Worm (Caenorhabditis elegans) whole organism, L2 larva: ENCODE data around the gene F14E5.8.

Source experiments
- C34F6.9 ChIP-seq: fragments of 150-350 bp; optimal IDR thresholded peaks from 2 replicates; lab custom pipeline; 2014; ENCODE audit warnings: missing biosample characterization, missing genetic modification characterization
- F13H6.1 ChIP-seq: sonication (generic microtip); optimal IDR thresholded peaks from 2 replicates; lab custom pipeline; 2016; ENCODE audit warnings: missing genetic modification characterization, missing compliant biosample characterization
- R02D3.7 ChIP-seq: fragments of 150-350 bp; optimal IDR thresholded peaks from 2 replicates; lab custom pipeline; 2014; ENCODE audit warnings: missing biosample characterization, missing genetic modification characterization
- Y55F3AM.14 ChIP-seq: fragments of 200-800 bp; sonication (Bioruptor generic); optimal IDR thresholded peaks from 2 replicates; lab custom pipeline; 2018; ENCODE audit warnings: mild to moderate bottlenecking, missing genetic modification characterization, missing compliant biosample characterization
- ZK546.5 ChIP-seq: sonication (generic microtip); optimal IDR thresholded peaks from 2 replicates; lab custom pipeline; 2017; ENCODE audit warnings: missing biosample characterization, missing genetic modification characterization
- alr-1 ChIP-seq: fragments of 150-350 bp; optimal IDR thresholded peaks from 2 replicates; lab custom pipeline; 2014; ENCODE audit warnings: missing biosample characterization, missing genetic modification characterization
- ama-1 ChIP-seq: fragments of 150-350 bp; optimal IDR thresholded peaks from 2 replicates; lab custom pipeline; 2018; ENCODE audit warnings: inconsistent platforms
- blmp-1 ChIP-seq: sonication (generic microtip); optimal IDR thresholded peaks from 2 replicates; lab custom pipeline; 2017; ENCODE audit warnings: missing genetic modification characterization, mild to moderate bottlenecking, missing compliant biosample characterization, antibody characterized with exemption, moderate library complexity; ENCODE audit not compliant: insufficient read depth
- ceh-16 ChIP-seq: fragments of 150-350 bp; optimal IDR thresholded peaks from 2 replicates; lab custom pipeline; 2014; ENCODE audit warnings: missing biosample characterization, missing genetic modification characterization
- ceh-82 ChIP-seq: fragments of 150-350 bp; optimal IDR thresholded peaks from 2 replicates; lab custom pipeline; 2014; ENCODE audit warnings: missing biosample characterization, missing genetic modification characterization
- crh-2 ChIP-seq: sonication (generic microtip); optimal IDR thresholded peaks from 2 replicates; lab custom pipeline; 2017; ENCODE audit warnings: missing biosample characterization, missing genetic modification characterization
- dmd-4 ChIP-seq: sonication (generic microtip); optimal IDR thresholded peaks from 2 replicates; lab custom pipeline; 2017; ENCODE audit warnings: missing biosample characterization, missing genetic modification characterization
- egl-27 ChIP-seq: sonication (generic microtip); optimal IDR thresholded peaks from 3 replicates; lab custom pipeline; 2017; ENCODE audit warnings: missing biosample characterization, missing genetic modification reagents, missing genetic modification characterization
- elt-1 ChIP-seq: fragments of 150-350 bp; optimal IDR thresholded peaks from 2 replicates; lab custom pipeline; 2014; ENCODE audit warnings: missing biosample characterization, missing genetic modification characterization
- elt-3 ChIP-seq: sonication (generic microtip); optimal IDR thresholded peaks from 2 replicates; lab custom pipeline; 2017; ENCODE audit warnings: missing biosample characterization, missing genetic modification characterization
- gmeb-1 ChIP-seq: fragments of 150-350 bp; optimal IDR thresholded peaks from 2 replicates; lab custom pipeline; 2014; ENCODE audit warnings: missing biosample characterization, missing genetic modification characterization
- lin-11 ChIP-seq: fragments of 150-350 bp; sonication (generic microtip); optimal IDR thresholded peaks from 2 replicates; lab custom pipeline; 2014; ENCODE audit warnings: missing biosample characterization, missing genetic modification characterization, inconsistent platforms, mixed read lengths
- lin-39 ChIP-seq: fragments of 150-350 bp; optimal IDR thresholded peaks from 2 replicates; lab custom pipeline; 2014; ENCODE audit warnings: missing biosample characterization, missing genetic modification reagents, missing genetic modification characterization
- lsy-2 ChIP-seq, 2 experiments: fragments of 150-350 bp in 1 of 2; sonication (generic microtip) in 1 of 2; optimal IDR thresholded peaks; 2 replicates each; lab custom pipeline; 2014 to 2017; ENCODE audit warnings: missing biosample characterization in 2 of 2, missing genetic modification characterization in 2 of 2
- mab-5 ChIP-seq: fragments of 150-350 bp; optimal IDR thresholded peaks from 2 replicates; lab custom pipeline; 2014; ENCODE audit warnings: missing biosample characterization, missing genetic modification characterization
- mbf-1 ChIP-seq: sonication (generic microtip); optimal IDR thresholded peaks from 2 replicates; lab custom pipeline; 2017; ENCODE audit warnings: missing biosample characterization, missing genetic modification characterization
- mdl-1 ChIP-seq, 2 experiments: fragments of 150-350 bp in 1 of 2; sonication (generic microtip) in 1 of 2; optimal IDR thresholded peaks; 2 replicates each; lab custom pipeline; 2017; ENCODE audit warnings: missing biosample characterization in 2 of 2, missing genetic modification characterization in 2 of 2
- nhr-10 ChIP-seq: sonication (generic microtip); optimal IDR thresholded peaks from 2 replicates; lab custom pipeline; 2017; ENCODE audit warnings: missing biosample characterization, missing genetic modification characterization
- nhr-11 ChIP-seq: fragments of 150-350 bp; optimal IDR thresholded peaks from 2 replicates; lab custom pipeline; 2014; ENCODE audit warnings: missing biosample characterization, missing genetic modification characterization
- nhr-12 ChIP-seq: fragments of 150-350 bp; optimal IDR thresholded peaks from 2 replicates; lab custom pipeline; 2014; ENCODE audit warnings: missing biosample characterization, missing genetic modification characterization
- nhr-129 ChIP-seq: fragments of 150-350 bp; optimal IDR thresholded peaks from 2 replicates; lab custom pipeline; 2014; ENCODE audit warnings: missing biosample characterization, missing genetic modification characterization
- nhr-21 ChIP-seq: fragments of 150-350 bp; optimal IDR thresholded peaks from 2 replicates; lab custom pipeline; 2014; ENCODE audit warnings: missing biosample characterization, missing genetic modification characterization
- nhr-23 ChIP-seq: fragments of 150-350 bp; optimal IDR thresholded peaks from 2 replicates; lab custom pipeline; 2014; ENCODE audit warnings: missing biosample characterization, missing genetic modification reagents, missing genetic modification characterization
- nhr-237 ChIP-seq: fragments of 150-350 bp; optimal IDR thresholded peaks from 2 replicates; lab custom pipeline; 2014; ENCODE audit warnings: missing biosample characterization, missing genetic modification characterization
- nhr-25 ChIP-seq: fragments of 150-350 bp; sonication (generic microtip); optimal IDR thresholded peaks from 3 replicates; lab custom pipeline; 2014; ENCODE audit warnings: missing biosample characterization, missing genetic modification characterization
- nhr-6 ChIP-seq: fragments of 150-350 bp; optimal IDR thresholded peaks from 2 replicates; lab custom pipeline; 2014; ENCODE audit warnings: missing biosample characterization, missing genetic modification characterization
- sem-4 ChIP-seq: fragments of 150-350 bp; optimal IDR thresholded peaks from 2 replicates; lab custom pipeline; 2014; ENCODE audit warnings: missing biosample characterization, missing genetic modification reagents, missing genetic modification characterization
- skn-1 ChIP-seq: sonication (generic microtip); optimal IDR thresholded peaks from 2 replicates; lab custom pipeline; 2017; ENCODE audit warnings: missing biosample characterization, missing genetic modification characterization
- sma-3 ChIP-seq: sonication (generic microtip); optimal IDR thresholded peaks from 2 replicates; lab custom pipeline; 2016; ENCODE audit warnings: missing genetic modification reagents, missing genetic modification characterization, missing compliant biosample characterization
- sma-9 ChIP-seq, 2 experiments: fragments of 150-350 bp in 1 of 2; sonication (generic microtip) in 1 of 2; optimal IDR thresholded peaks; 2 replicates each; lab custom pipeline; 2014 to 2016; ENCODE audit warnings: missing genetic modification characterization in 2 of 2, mild to moderate bottlenecking in 1 of 2, missing biosample characterization in 1 of 2, missing compliant biosample characterization in 1 of 2, missing genetic modification reagents in 1 of 2, moderate library complexity in 1 of 2
- snpc-4 ChIP-seq: fragments of 150-350 bp; optimal IDR thresholded peaks from 2 replicates; lab custom pipeline; 2014; ENCODE audit warnings: missing biosample characterization, missing genetic modification characterization
- unc-39 ChIP-seq: fragments of 150-350 bp; optimal IDR thresholded peaks from 2 replicates; lab custom pipeline; 2014; ENCODE audit warnings: missing biosample characterization, missing genetic modification characterization
- unc-55 ChIP-seq: fragments of 150-350 bp; sonication (generic microtip); optimal IDR thresholded peaks from 3 replicates; lab custom pipeline; 2014; ENCODE audit warnings: missing biosample characterization, missing genetic modification reagents, missing genetic modification characterization
- zag-1 ChIP-seq: fragments of 150-350 bp; optimal IDR thresholded peaks from 2 replicates; lab custom pipeline; 2014; ENCODE audit warnings: missing biosample characterization, missing genetic modification characterization
- ztf-1 ChIP-seq: fragments of 200-800 bp; sonication (Bioruptor generic); conservative IDR thresholded peaks from 2 replicates; pipeline ENCODE4 v1.3.6; 2022; ENCODE audit warnings: missing genetic modification characterization, missing compliant biosample characterization
- ztf-11 ChIP-seq: sonication (generic microtip); optimal IDR thresholded peaks from 2 replicates; lab custom pipeline; 2017; ENCODE audit warnings: missing biosample characterization, missing genetic modification characterization
- ztf-4 ChIP-seq: fragments of 150-350 bp; optimal IDR thresholded peaks from 2 replicates; lab custom pipeline; 2014; ENCODE audit warnings: missing biosample characterization, missing genetic modification characterization

F14E5.8 gene

DNA sequence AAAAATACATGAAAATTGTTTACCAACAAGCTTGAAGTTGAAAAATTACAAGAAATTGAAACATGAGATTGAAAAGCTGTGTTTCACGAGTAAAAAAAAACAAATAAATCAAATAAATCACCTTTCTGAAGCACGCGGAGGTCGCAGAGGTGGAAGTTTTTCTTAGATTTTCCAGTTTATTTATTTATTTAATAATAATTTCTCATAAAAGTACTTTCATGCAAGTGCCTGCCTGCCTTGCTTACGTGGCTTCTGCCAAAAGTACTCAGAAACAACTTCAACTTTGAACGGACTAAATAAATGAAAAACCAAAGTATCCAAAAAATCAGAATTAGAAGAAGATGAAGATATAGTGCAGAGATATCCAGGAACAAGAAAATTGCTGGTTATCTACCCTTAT lies 12.1 kb downstream of the F14E5.8 start, which contains the start of gene acp-2:
acp-2 (minus strand) TSS at position 101 of the 400 bp plus-strand sequence.
- TF ChIP-seq lin-39 (tag; lab: Kevin White, UChicago) (no peak), snpc-4 (tag; lab: Kevin White, UChicago) (no peak)

ce11 chrII:8435005-8435404 lies 15.1 kb downstream of the F14E5.8 start, which contains the start of gene acp-4:
acp-4 (minus strand) TSS chrII:8435105.
- TF ChIP-seq nhr-129 (no peak), ztf-4 (tag; lab: Kevin White, UChicago) (no peak), mdl-1 (tag; optimal IDR thresholded peaks at IDR 0.05; lab: Kevin White, UChicago) (no peak), C34F6.9 (tag; lab: Kevin White, UChicago) (no peak), nhr-6 (tag; lab: Kevin White, UChicago) (no peak), ceh-82 (tag; lab: Kevin White, UChicago) (no peak), nhr-11 (tag; lab: Kevin White, UChicago) (no peak), alr-1 (tag; lab: Kevin White, UChicago) (no peak), ceh-16 (tag; lab: Kevin White, UChicago) (no peak), unc-55 (GFP tag; lab: Kevin White, UChicago) (no peak), nhr-21 (tag; lab: Kevin White, UChicago) (no peak), egl-27 (tag; lab: Kevin White, UChicago) (no peak), gmeb-1 (tag; lab: Kevin White, UChicago) (no peak), R02D3.7 (tag; lab: Kevin White, UChicago) (no peak), lsy-2 (tag; optimal IDR thresholded peaks at IDR 0.05; lab: Kevin White, UChicago) (no peak)

ce11 chrII:8437035-8437434 lies 17.1 kb downstream of the F14E5.8 start, which contains the start of gene acp-3:
acp-3 (minus strand) TSS chrII:8437135.
- TF ChIP-seq nhr-10 (tag; lab: Kevin White, UChicago) (no peak), alr-1 (tag; lab: Kevin White, UChicago) (no peak), elt-3 (tag; lab: Kevin White, UChicago) (no peak), ztf-1 (GFP tag; lab: Robert Waterston, UW) (no peak), gmeb-1 (tag; lab: Kevin White, UChicago) (no peak), ztf-4 (tag; lab: Kevin White, UChicago) (no peak), nhr-12 (tag; lab: Kevin White, UChicago) (no peak), ztf-11 (tag; lab: Kevin White, UChicago) (no peak), lin-39 (tag; lab: Kevin White, UChicago) (no peak), mab-5 (tag; lab: Kevin White, UChicago) (no peak), R02D3.7 (tag; lab: Kevin White, UChicago) (no peak), crh-2 (tag; lab: Kevin White, UChicago) (no peak), sem-4 (tag; lab: Kevin White, UChicago) (no peak), skn-1 (tag; lab: Kevin White, UChicago) (no peak), lsy-2 (tag; optimal IDR thresholded peaks at IDR 0.05; lab: Kevin White, UChicago) (no peak), mbf-1 (no peak), nhr-21 (tag; lab: Kevin White, UChicago) (no peak), zag-1 (tag; lab: Kevin White, UChicago) (no peak)
- TF ChIP-seq, all 48 proteins: peak for 0

DNA sequence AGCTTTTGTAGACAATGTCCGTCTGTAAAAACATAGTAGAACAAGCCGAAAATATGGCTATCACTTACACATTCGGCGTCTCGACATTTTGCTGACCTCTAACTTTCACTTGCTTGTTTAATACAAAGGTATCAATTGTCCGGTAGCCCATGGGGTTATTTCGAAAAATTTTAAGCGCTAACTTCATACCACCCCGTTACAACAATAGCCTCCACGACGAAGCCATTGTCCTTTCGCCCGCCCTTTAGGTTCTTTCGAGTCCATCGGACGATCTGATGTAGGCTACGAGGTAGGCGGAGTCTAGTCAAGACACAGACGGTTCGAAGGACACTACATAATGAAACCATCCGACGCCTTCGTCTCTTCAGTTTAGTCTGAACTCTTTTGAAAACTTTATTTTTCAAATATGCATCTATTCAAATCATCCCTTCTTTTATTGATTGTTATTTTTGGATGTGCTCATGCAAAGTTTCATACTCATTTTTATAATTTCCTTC lies 18.9 kb downstream of the F14E5.8 start, which contains the start of gene lips-10:
lips-10 (plus strand) TSS at position 378 of the 497 bp plus-strand sequence.
- TF ChIP-seq snpc-4 (tag; lab: Kevin White, UChicago) (no peak), mbf-1 (no peak), R02D3.7 (tag; lab: Kevin White, UChicago) (no peak), sem-4 (tag; lab: Kevin White, UChicago) (no peak), ztf-11 (tag; lab: Kevin White, UChicago) (no peak), C34F6.9 (tag; lab: Kevin White, UChicago) (no peak), ceh-82 (tag; lab: Kevin White, UChicago) (no peak), nhr-25 (tag; lab: Kevin White, UChicago) (peak; percentile 46), dmd-4 (tag; lab: Kevin White, UChicago) (no peak), nhr-129 (no peak), elt-3 (tag; lab: Kevin White, UChicago) (no peak), F13H6.1 (no peak), blmp-1 (tag; lab: Kevin White, UChicago) (peak; percentile 82)

DNA sequence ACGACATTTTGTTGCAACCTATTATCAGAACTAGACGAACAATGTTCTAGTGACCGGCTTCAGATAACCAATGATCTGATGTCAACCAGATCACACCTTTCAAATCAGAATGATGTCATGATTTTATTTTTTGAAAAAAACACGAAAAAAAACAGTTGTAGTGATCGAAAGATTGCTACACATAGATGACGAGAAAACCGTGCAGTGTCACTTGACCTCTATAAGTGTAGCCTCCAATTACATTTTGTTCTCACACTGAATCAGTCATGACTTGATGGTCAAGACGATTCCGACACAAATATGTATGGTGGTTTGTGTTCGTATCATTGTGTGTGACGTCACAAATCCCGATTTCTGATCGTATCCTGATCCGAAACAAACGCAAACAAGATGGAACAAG lies 20.2 kb downstream of the F14E5.8 start:
- TF ChIP-seq lin-11 (tag; lab: Kevin White, UChicago) (no peak), nhr-6 (tag; lab: Kevin White, UChicago) (no peak), sma-3 (no peak), Y55F3AM.14 (GFP tag; lab: Kevin White, UChicago) (no peak), R02D3.7 (tag; lab: Kevin White, UChicago) (no peak), C34F6.9 (tag; lab: Kevin White, UChicago) (no peak), nhr-237 (tag; lab: Kevin White, UChicago) (no peak), nhr-25 (tag; lab: Kevin White, UChicago) (peak; percentile 74), unc-39 (tag; lab: Kevin White, UChicago) (no peak), nhr-23 (tag; lab: Kevin White, UChicago) (no peak), sma-9 (GFP tag; optimal IDR thresholded peaks at IDR 0.05; lab: Kevin White, UChicago) (peak; percentile 17), sma-9 (tag; optimal IDR thresholded peaks at IDR 0.05; lab: Kevin White, UChicago) (no peak), ztf-1 (GFP tag; lab: Robert Waterston, UW) (no peak), nhr-12 (tag; lab: Kevin White, UChicago) (no peak), mab-5 (tag; lab: Kevin White, UChicago) (no peak), ZK546.5 (tag; lab: Kevin White, UChicago) (no peak), blmp-1 (tag; lab: Kevin White, UChicago) (peak; percentile 47), elt-1 (tag; lab: Kevin White, UChicago) (no peak), ama-1 (lab: Kevin White, UChicago) (no peak), nhr-21 (tag; lab: Kevin White, UChicago) (no peak)
